Fruit fly (Drosophila melanogaster) whole organism, larva: ENCODE data around the gene rept.
A peak's percentile ranks its signal among the peaks of the same experiment; 100 is the strongest.

Experiments
- noc ChIP-seq: fragments of 200-800 bp; sonication (Bioruptor generic); optimal IDR thresholded peaks from 3 replicates; lab custom pipeline; 2019; ENCODE audit warnings: missing biosample characterization, mild to moderate bottlenecking, missing genetic modification characterization, moderate library complexity

The rept gene

dm6 chr3L:19289411-19289810 is 34.3 kb downstream of the rept start:
- peak; percentile 19 for TF ChIP-seq noc (tag; lab: Kevin White, UChicago)

dm6 chr3L:19291465-19292413 is 36.6 kb downstream of the rept start:
- TF ChIP-seq noc (tag; lab: Kevin White, UChicago): no peak

dm6 chr3L:19292440-19293175 is 37.5 kb downstream of the rept start, which contains the start of gene Gbs-76A:
TSS of gene Gbs-76A (minus strand) at chr3L:19292766.
- TF ChIP-seq noc (tag; lab: Kevin White, UChicago): peak; percentile 82

DNA sequence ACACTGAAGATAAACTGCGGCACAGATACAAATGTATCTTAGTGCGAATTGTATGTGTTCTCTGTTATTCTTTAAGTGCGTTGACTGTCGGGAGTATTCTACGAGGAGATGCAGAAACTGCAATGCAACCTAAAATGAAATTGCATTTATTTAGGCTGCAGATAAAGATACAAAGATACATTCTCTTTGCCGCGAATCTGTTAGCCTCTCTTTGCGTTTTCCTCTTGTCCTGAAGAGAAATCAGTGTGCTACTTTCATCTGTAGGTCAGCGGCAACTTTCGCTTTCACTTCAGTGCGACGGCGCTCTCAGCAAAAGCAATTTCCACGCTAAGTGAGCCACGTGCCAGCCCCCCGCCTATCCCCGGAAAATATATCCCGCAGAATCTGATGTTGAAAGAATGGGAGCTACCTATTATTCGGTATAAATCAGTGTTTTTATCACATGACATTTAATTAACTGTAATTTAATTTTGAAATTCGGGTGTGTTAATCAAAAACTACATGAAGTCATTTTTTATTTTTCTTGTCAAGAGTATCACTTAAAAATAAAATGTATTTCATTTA is 38.1 kb downstream of the rept start:
- TF ChIP-seq noc (tag; lab: Kevin White, UChicago): no peak

DNA sequence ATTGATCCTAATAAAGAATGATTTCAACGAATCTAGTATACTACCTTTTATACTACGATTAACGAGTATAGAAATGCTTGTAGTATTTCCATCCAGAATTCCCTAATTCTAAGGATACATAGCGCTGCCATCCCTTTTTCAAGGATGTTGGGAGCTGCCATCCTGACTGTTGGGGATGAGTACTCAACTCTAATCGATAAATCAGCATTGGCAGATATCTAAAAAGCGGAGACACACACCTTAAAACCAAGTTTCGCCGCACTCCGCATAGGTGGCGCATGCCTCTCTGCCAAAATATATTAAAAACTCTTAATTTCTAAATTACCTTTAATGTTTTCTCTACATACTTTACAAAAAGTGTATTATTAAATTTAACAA is 39.1 kb downstream of the rept start, which contains the start of gene fal:
Gene fal (plus strand): TSS at position 330 of the 378 bp plus-strand sequence.
- TF ChIP-seq noc (tag; lab: Kevin White, UChicago): no peak

dm6 chr3L:19294613-19295299 is 39.6 kb downstream of the rept start:
- peak; percentile 23 for TF ChIP-seq noc (tag; lab: Kevin White, UChicago)
